Fruit fly (Drosophila melanogaster) whole organism, pupa: ENCODE results near the gene yem.

Experiments used
- CG10348 ChIP-seq: fragments of 200-800 bp; sonication (Bioruptor generic); IDR thresholded peaks from 2 replicates; pipeline ENCODE4 v1.3.6; 2022; ENCODE audit warnings: missing biosample characterization, missing genetic modification characterization
- CG12605 ChIP-seq: fragments of 200-800 bp; sonication (Bioruptor generic); IDR thresholded peaks from 2 replicates; pipeline ENCODE4 v1.3.6; 2022; ENCODE audit warnings: missing biosample characterization, missing genetic modification characterization
- CG13204 ChIP-seq: fragments of 200-800 bp; sonication (Bioruptor generic); optimal IDR thresholded peaks from 2 replicates; lab custom pipeline; 2018; ENCODE audit warnings: missing biosample characterization, mild to moderate bottlenecking, missing genetic modification characterization, moderate library complexity
- CG14655 ChIP-seq: fragments of 200-800 bp; sonication (Bioruptor generic); optimal IDR thresholded peaks from 3 replicates; lab custom pipeline; 2017; ENCODE audit warnings: mild to moderate bottlenecking, missing biosample characterization, missing genetic modification reagents, missing genetic modification characterization
- CG15710 ChIP-seq: fragments of 200-800 bp; sonication (Bioruptor generic); optimal IDR thresholded peaks from 2 replicates; lab custom pipeline; 2018; ENCODE audit warnings: missing biosample characterization, mild to moderate bottlenecking, missing genetic modification characterization, moderate library complexity
- CG17806 ChIP-seq: fragments of 200-800 bp; sonication (Bioruptor generic); optimal IDR thresholded peaks from 2 replicates; lab custom pipeline; 2018; ENCODE audit warnings: missing biosample characterization, mild to moderate bottlenecking, missing genetic modification characterization, moderate library complexity
- CG32121 ChIP-seq: fragments of 200-800 bp; sonication (Bioruptor generic); IDR thresholded peaks from 2 replicates; pipeline ENCODE4 v1.3.6; 2022; ENCODE audit warnings: missing biosample characterization, missing genetic modification characterization
- CG34367 ChIP-seq: fragments of 200-800 bp; sonication (Bioruptor generic); optimal IDR thresholded peaks from 2 replicates; lab custom pipeline; 2018; ENCODE audit warnings: missing biosample characterization, mild to moderate bottlenecking, missing genetic modification characterization
- CG4496 ChIP-seq: fragments of 200-800 bp; sonication (Bioruptor generic); IDR thresholded peaks from 3 replicates; pipeline ENCODE4 v1.3.6; 2022; ENCODE audit warnings: missing biosample characterization, missing genetic modification characterization
- CG8159 ChIP-seq: fragments of 200-800 bp; sonication (Bioruptor generic); optimal IDR thresholded peaks from 3 replicates; lab custom pipeline; 2018; ENCODE audit warnings: missing biosample characterization, mild to moderate bottlenecking, missing genetic modification characterization, moderate library complexity
- CG8301 ChIP-seq: fragments of 200-800 bp; sonication (Bioruptor generic); optimal IDR thresholded peaks from 2 replicates; lab custom pipeline; 2018; ENCODE audit warnings: missing biosample characterization, mild to moderate bottlenecking, missing genetic modification characterization
- CG9948 ChIP-seq: fragments of 200-800 bp; sonication (Bioruptor generic); optimal IDR thresholded peaks from 2 replicates; lab custom pipeline; 2018; ENCODE audit warnings: missing biosample characterization, mild to moderate bottlenecking, missing genetic modification characterization, moderate library complexity
- D1 ChIP-seq: fragments of 200-800 bp; sonication (Bioruptor generic); optimal IDR thresholded peaks from 2 replicates; lab custom pipeline; 2018; ENCODE audit warnings: missing biosample characterization, mild to moderate bottlenecking, missing genetic modification characterization, moderate library complexity
- EcR ChIP-seq: fragments of 200-800 bp; sonication (Bioruptor generic); optimal IDR thresholded peaks from 3 replicates; lab custom pipeline; 2019; ENCODE audit warnings: missing biosample characterization, missing genetic modification characterization, mild to moderate bottlenecking, moderate library complexity, missing genetic modification reagents
- Ets98B ChIP-seq: fragments of 200-800 bp; sonication (Bioruptor generic); IDR thresholded peaks from 2 replicates; pipeline ENCODE4 v1.3.6; 2022; ENCODE audit warnings: missing biosample characterization, missing genetic modification characterization
- Pif1A ChIP-seq: fragments of 200-800 bp; sonication (Bioruptor generic); optimal IDR thresholded peaks from 3 replicates; lab custom pipeline; 2016; ENCODE audit warnings: missing biosample characterization, missing genetic modification characterization
- Pif1B ChIP-seq: fragments of 200-800 bp; sonication (Bioruptor generic); optimal IDR thresholded peaks from 3 replicates; lab custom pipeline; 2016; ENCODE audit warnings: missing biosample characterization, missing genetic modification characterization
- Snoo ChIP-seq: fragments of 200-800 bp; sonication (Bioruptor generic); optimal IDR thresholded peaks from 3 replicates; lab custom pipeline; 2017; ENCODE audit warnings: missing biosample characterization, mild to moderate bottlenecking, missing genetic modification characterization, inconsistent platforms
- fd96Ca ChIP-seq: fragments of 200-800 bp; sonication (Bioruptor generic); IDR thresholded peaks from 3 replicates; pipeline ENCODE4 v1.3.6; 2022; ENCODE audit warnings: missing biosample characterization, missing genetic modification characterization
- gl ChIP-seq: fragments of 200-800 bp; sonication (Bioruptor generic); optimal IDR thresholded peaks from 2 replicates; lab custom pipeline; 2018; ENCODE audit warnings: missing biosample characterization, mild to moderate bottlenecking, missing genetic modification characterization
- rn ChIP-seq: fragments of 200-800 bp; sonication (Bioruptor generic); IDR thresholded peaks from 2 replicates; pipeline ENCODE4 v1.3.6; 2022; ENCODE audit warnings: missing biosample characterization, missing genetic modification characterization

yem gene

dm6 chr3R:29153197-29153644 is 30.5 kb upstream of the yem start, which contains the start of the genes Slbp and Rpn2:
Slbp (minus strand) TSS chr3R:29153266.
Rpn2 (plus strand) TSS chr3R:29153524.
- no peak for TF ChIP-seq CG34367 (tag; lab: Kevin White, UChicago)
- no peak for TF ChIP-seq Pif1B (GFP tag; lab: Kevin White, UChicago)
- no peak for TF ChIP-seq CG14655 (GFP tag; lab: Kevin White, UChicago)
- TF ChIP-seq Ets98B (GFP tag; lab: Robert Waterston, UW), result no peak
- TF ChIP-seq CG8159 (tag; lab: Kevin White, UChicago), result peak; percentile 24
- no peak for TF ChIP-seq CG8301 (tag; lab: Kevin White, UChicago)
- TF ChIP-seq CG15710, result peak; percentile 28
- TF ChIP-seq CG10348 (GFP tag; lab: Robert Waterston, UW), result no peak
- no peak for TF ChIP-seq CG12605 (GFP tag; lab: Robert Waterston, UW)
- TF ChIP-seq CG4496, result no peak
- no peak for TF ChIP-seq gl (tag; lab: Kevin White, UChicago)
- TF ChIP-seq fd96Ca (GFP tag; lab: Robert Waterston, UW), result no peak
- no peak for TF ChIP-seq D1 (tag; lab: Kevin White, UChicago)
- TF ChIP-seq rn (GFP tag; lab: Robert Waterston, UW), result no peak
- TF ChIP-seq CG13204 (GFP tag; lab: Kevin White, UChicago), result no peak
- no peak for TF ChIP-seq CG17806 (tag; lab: Kevin White, UChicago)
- TF ChIP-seq CG9948 (tag; lab: Kevin White, UChicago), result no peak
- peak; percentile 23 for TF ChIP-seq Snoo (tag; lab: Kevin White, UChicago)
- no peak for TF ChIP-seq Pif1A
- TF ChIP-seq EcR (GFP tag; lab: Kevin White, UChicago), result no peak

- TF ChIP-seq Pif1A, result no peak
- TF ChIP-seq CG8159 (tag; lab: Kevin White, UChicago), result peak; percentile 59
- peak; percentile 52; the same call in 1 of the 3 replicates for TF ChIP-seq fd96Ca (GFP tag; lab: Robert Waterston, UW)
- no peak for TF ChIP-seq rn (GFP tag; lab: Robert Waterston, UW)
- no peak for TF ChIP-seq EcR (GFP tag; lab: Kevin White, UChicago)
- peak; percentile 49 for TF ChIP-seq Snoo (tag; lab: Kevin White, UChicago)
- no peak for TF ChIP-seq CG14655 (GFP tag; lab: Kevin White, UChicago)
- TF ChIP-seq Pif1B (GFP tag; lab: Kevin White, UChicago), result no peak
- TF ChIP-seq CG4496, result peak; percentile 68; the same call in 2 of the 3 replicates
- TF ChIP-seq CG13204 (GFP tag; lab: Kevin White, UChicago), result no peak
- TF ChIP-seq CG12605 (GFP tag; lab: Robert Waterston, UW), result peak; percentile 66
- TF ChIP-seq CG17806 (tag; lab: Kevin White, UChicago), result peak; percentile 49
- TF ChIP-seq CG15710, result peak; percentile 42
- peak; percentile 61 for TF ChIP-seq CG8301 (tag; lab: Kevin White, UChicago)
- peak; percentile 50 for TF ChIP-seq CG32121 (GFP tag; lab: Robert Waterston, UW)
- peak; percentile 28 for TF ChIP-seq CG34367 (tag; lab: Kevin White, UChicago)
- no peak for TF ChIP-seq gl (tag; lab: Kevin White, UChicago)
- TF ChIP-seq D1 (tag; lab: Kevin White, UChicago), result no peak
- peak; percentile 73 for TF ChIP-seq Ets98B (GFP tag; lab: Robert Waterston, UW)
- peak; percentile 20 for TF ChIP-seq CG9948 (tag; lab: Kevin White, UChicago)
- TF ChIP-seq CG10348 (GFP tag; lab: Robert Waterston, UW), result no peak
Observed at dm6 chr3R:29151621-29152092, 29.0 kb upstream of the yem start, which contains the start of gene eIF2D. eIF2D (minus strand) TSS chr3R:29151794.

dm6 chr3R:29148072-29148471 is 25.4 kb upstream of the yem start, which contains the start of the genes CG11882 and Pglym78:
CG11882 (minus strand) TSS chr3R:29148172.
Pglym78 (plus strand) TSS chr3R:29148248.
- TF ChIP-seq Pif1B (GFP tag; lab: Kevin White, UChicago), result no peak
- no peak for TF ChIP-seq CG14655 (GFP tag; lab: Kevin White, UChicago)
- peak; percentile 54; the same call in 1 of the 2 replicates for TF ChIP-seq CG12605 (GFP tag; lab: Robert Waterston, UW)
- peak; percentile 37 for TF ChIP-seq Snoo (tag; lab: Kevin White, UChicago)
- no peak for TF ChIP-seq CG8159 (tag; lab: Kevin White, UChicago)
- no peak for TF ChIP-seq CG9948 (tag; lab: Kevin White, UChicago)
- TF ChIP-seq CG8301 (tag; lab: Kevin White, UChicago), result no peak
- TF ChIP-seq EcR (GFP tag; lab: Kevin White, UChicago), result peak; percentile 67
- TF ChIP-seq CG4496, result peak; percentile 59; the same call in 2 of the 3 replicates
- TF ChIP-seq Ets98B (GFP tag; lab: Robert Waterston, UW), result 0 out of 2 replicates have a peak, but pooled peaks have one; percentile 7
- no peak for TF ChIP-seq CG34367 (tag; lab: Kevin White, UChicago)
- no peak for TF ChIP-seq CG10348 (GFP tag; lab: Robert Waterston, UW)
- TF ChIP-seq CG13204 (GFP tag; lab: Kevin White, UChicago), result no peak
- TF ChIP-seq CG17806 (tag; lab: Kevin White, UChicago), result no peak
- TF ChIP-seq fd96Ca (GFP tag; lab: Robert Waterston, UW), result no peak
- TF ChIP-seq rn (GFP tag; lab: Robert Waterston, UW), result no peak
- TF ChIP-seq D1 (tag; lab: Kevin White, UChicago), result no peak
- no peak for TF ChIP-seq gl (tag; lab: Kevin White, UChicago)
- TF ChIP-seq Pif1A, result no peak
- peak; percentile 6 for TF ChIP-seq CG15710
- TF ChIP-seq CG32121 (GFP tag; lab: Robert Waterston, UW), result peak; percentile 55

dm6 chr3R:29146710-29147109 is 24.0 kb upstream of the yem start, which contains the start of gene CG14511:
CG14511 (minus strand) TSS chr3R:29146893.
- TF ChIP-seq Pif1B (GFP tag; lab: Kevin White, UChicago) (no peak), CG12605 (GFP tag; lab: Robert Waterston, UW) (peak; percentile 40; the same call in 1 of the 2 replicates), D1 (tag; lab: Kevin White, UChicago) (no peak), CG9948 (tag; lab: Kevin White, UChicago) (no peak)
